Fruit fly (Drosophila melanogaster): Measurements from ENCODE around the gene Flad2.
A peak's percentile ranks its signal among the peaks of the same experiment; 100 is the strongest.
"Not testable (repeated sequence)": the region's sequence is repeated elsewhere in the genome, so short reads cannot be mapped to it uniquely, and the experiment has no call there.

Gene Flad2

DNA sequence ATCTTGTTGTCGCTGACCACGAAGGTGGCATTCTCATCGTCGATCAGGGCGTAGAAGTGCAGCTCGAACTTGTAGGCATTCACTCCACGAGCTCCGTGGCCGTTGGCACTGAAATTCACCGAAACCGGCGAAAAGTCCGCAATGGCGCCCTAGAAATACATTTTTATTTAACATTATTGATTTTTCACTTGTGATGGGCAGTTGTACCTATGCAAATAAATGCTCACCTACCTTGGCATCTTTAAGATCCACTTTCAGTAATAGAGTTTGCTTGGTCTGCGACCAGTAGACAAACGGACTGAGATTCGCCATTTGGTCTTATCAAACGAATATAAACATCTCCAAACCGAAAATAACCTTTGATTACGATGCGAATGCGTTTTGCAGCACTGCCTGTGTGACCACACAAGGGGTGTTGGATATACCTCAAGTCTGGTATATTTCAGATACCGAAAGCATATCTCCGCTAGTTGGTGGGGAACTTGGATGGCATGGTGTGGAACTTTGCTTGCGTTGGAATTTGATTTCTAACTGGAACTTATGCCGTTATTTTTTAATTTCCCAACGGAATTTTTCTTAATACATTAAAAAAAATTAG, 33.0 kb downstream of the Flad2 start, which contains the start of gene Hacd2 (continued):
- TF ChIP-seq Elba2 (GFP tag; optimal IDR thresholded peaks at IDR 0.05) (no peak), nom (GFP tag; optimal IDR thresholded peaks at IDR 0.05) (no peak), corto (GFP tag; optimal IDR thresholded peaks at IDR 0.05) (no peak), zen (tag; optimal IDR thresholded peaks at IDR 0.05) (no peak), CG13287 (GFP tag; IDR thresholded peaks at IDR 0.05; ENCODE audit: partially characterized antibody) (peak; percentile 74; the same call in 1 of the 2 replicates), B-H1 (GFP tag; IDR thresholded peaks at IDR 0.05) (no peak), disco-r (GFP tag; optimal IDR thresholded peaks at IDR 0.05) (no peak), wdn (GFP tag; IDR thresholded peaks at IDR 0.05) (no peak), bigmax (GFP tag; optimal IDR thresholded peaks at IDR 0.05) (peak; percentile 71), CG8944 (GFP tag; optimal IDR thresholded peaks at IDR 0.05) (peak; percentile 17), PHDP (tag; optimal IDR thresholded peaks at IDR 0.05) (peak; percentile 19), CG15696 (tag; optimal IDR thresholded peaks at IDR 0.05) (no peak), dmrt99B (tag; optimal IDR thresholded peaks at IDR 0.05) (no peak), CG9727 (GFP tag; optimal IDR thresholded peaks at IDR 0.05) (no peak), emc (GFP tag; optimal IDR thresholded peaks at IDR 0.05) (no peak), CG9876 (GFP tag; optimal IDR thresholded peaks at IDR 0.05) (peak; percentile 39), Stat92E (GFP tag; optimal IDR thresholded peaks at IDR 0.05) (no peak), CG12299 (tag; optimal IDR thresholded peaks at IDR 0.05) (no peak), caup (GFP tag; optimal IDR thresholded peaks at IDR 0.05; ENCODE audit: severe bottlenecking) (no peak), Adf1 (GFP tag; IDR thresholded peaks at IDR 0.05) (no peak), Gsc (GFP tag; IDR thresholded peaks at IDR 0.05) (no peak), CG2678 (tag; optimal IDR thresholded peaks at IDR 0.05) (no peak), CG17802 (tag; optimal IDR thresholded peaks at IDR 0.05) (no peak), mam (GFP tag; optimal IDR thresholded peaks at IDR 0.05) (peak; percentile 41), ewg (GFP tag; optimal IDR thresholded peaks at IDR 0.05) (no peak), CG1647 (GFP tag; optimal IDR thresholded peaks at IDR 0.05) (peak; percentile 45), Poxn (GFP tag; IDR thresholded peaks at IDR 0.05) (no peak)

DNA sequence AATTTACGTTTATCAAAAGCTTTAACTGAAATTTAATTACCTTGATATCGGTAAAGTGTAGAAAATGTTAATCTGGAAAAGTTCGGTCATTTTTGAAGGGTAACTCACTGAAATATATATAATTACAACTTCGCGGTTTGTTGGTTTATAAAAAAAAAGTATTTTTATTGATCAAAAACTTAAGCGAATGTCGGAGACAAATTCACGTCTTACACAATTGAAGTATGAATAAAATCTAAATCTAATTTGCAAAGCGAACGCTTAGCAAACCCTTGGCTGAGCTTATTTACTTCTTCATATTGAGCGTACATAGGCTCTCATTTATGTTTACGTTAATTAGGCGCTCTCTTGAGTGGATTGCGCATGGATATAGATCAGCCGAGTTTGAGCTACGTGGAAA, 37.1 kb downstream of the Flad2 start, which contains the start of gene Hsp60D:
Gene Hsp60D, minus strand, starts transcription at position 101 of the 400 bp plus-strand sequence.
- not testable (repeated sequence) for TF ChIP-seq Taf1, vvl, Drgx (GFP tag; IDR thresholded peaks at IDR 0.05)

DNA sequence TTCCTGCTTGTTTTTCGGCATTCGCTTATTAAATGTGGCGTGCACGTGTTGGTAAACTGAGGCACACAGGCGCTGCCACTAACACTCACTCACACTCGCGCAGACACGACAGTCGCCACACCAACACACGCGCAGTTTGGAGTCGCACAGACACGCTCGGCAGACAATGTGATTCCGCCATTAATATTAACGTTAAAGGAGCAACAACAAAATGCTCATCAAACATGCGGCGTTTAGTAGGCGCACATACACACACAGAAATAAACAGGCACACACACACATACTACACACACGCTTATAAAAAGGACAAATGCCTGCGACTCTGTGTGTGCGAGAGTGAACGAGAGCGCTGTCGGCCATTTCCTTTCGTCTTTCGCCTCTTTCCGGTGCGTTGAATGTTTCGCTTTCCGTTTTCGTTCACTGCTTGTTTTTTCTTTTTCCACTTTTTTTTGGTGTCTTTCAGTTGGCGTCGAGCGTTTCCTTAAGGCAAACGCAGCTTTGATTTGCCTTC, 44.8 kb downstream of the Flad2 start, which contains the start of gene CG42809:
Gene CG42809, plus strand, starts transcription at position 461 of the 511 bp plus-strand sequence.
- TF ChIP-seq abd-A (tag; optimal IDR thresholded peaks at IDR 0.05), result peak; percentile 92
- no peak for TF ChIP-seq ranshi (GFP tag; IDR thresholded peaks at IDR 0.05)
- no peak for TF ChIP-seq exex (tag; optimal IDR thresholded peaks at IDR 0.05)
- peak; percentile 41 for TF ChIP-seq mirr (GFP tag; optimal IDR thresholded peaks at IDR 0.05)
- no peak for TF ChIP-seq ssp (GFP tag; IDR thresholded peaks at IDR 0.05)
- TF ChIP-seq Fer3 (tag; optimal IDR thresholded peaks at IDR 0.05), result no peak
- no peak for TF ChIP-seq ken (GFP tag; IDR thresholded peaks at IDR 0.05)
- TF ChIP-seq CG6175 (GFP tag; IDR thresholded peaks at IDR 0.05), result no peak
- no peak for TF ChIP-seq oc (tag; optimal IDR thresholded peaks at IDR 0.05)
- no peak for TF ChIP-seq CG8388 (GFP tag; optimal IDR thresholded peaks at IDR 0.05)
- TF ChIP-seq CG3065 (GFP tag; optimal IDR thresholded peaks at IDR 0.05), result no peak
- peak; percentile 43 for TF ChIP-seq Deaf1 (tag; optimal IDR thresholded peaks at IDR 0.05)
- TF ChIP-seq ro (GFP tag; IDR thresholded peaks at IDR 0.05), result no peak
- TF ChIP-seq cg (GFP tag; optimal IDR thresholded peaks at IDR 0.05), result peak; percentile 38
- peak; percentile 32 for TF ChIP-seq CG13894 (tag; optimal IDR thresholded peaks at IDR 0.05)
- no peak for TF ChIP-seq caup (GFP tag; optimal IDR thresholded peaks at IDR 0.05; ENCODE audit: severe bottlenecking)
- no peak for TF ChIP-seq twi (tag; optimal IDR thresholded peaks at IDR 0.05)
- TF ChIP-seq CG10543 (GFP tag; optimal IDR thresholded peaks at IDR 0.05), result peak; percentile 45
- peak; percentile 63 for TF ChIP-seq Med (GFP tag)
- TF ChIP-seq CTCF (GFP tag; optimal IDR thresholded peaks at IDR 0.05), result no peak

Measured in whole organism, embryonic.